Fruit fly (Drosophila melanogaster) whole organism, adult: ENCODE data around the gene grass.

Source experiments
- CG11617 ChIP-seq: fragments of 200-800 bp; sonication (Bioruptor generic); optimal IDR thresholded peaks from 2 replicates; lab custom pipeline; 2017; ENCODE audit warnings: mild to moderate bottlenecking, missing biosample characterization, missing genetic modification reagents, missing genetic modification characterization
- CG12768 ChIP-seq: fragments of 200-800 bp; sonication (Bioruptor generic); optimal IDR thresholded peaks from 2 replicates; lab custom pipeline; 2017; ENCODE audit warnings: missing biosample characterization, missing genetic modification characterization, mild to moderate bottlenecking, moderate library complexity, missing genetic modification reagents
- CG14711 ChIP-seq: fragments of 200-800 bp; sonication (Bioruptor generic); optimal IDR thresholded peaks from 2 replicates; lab custom pipeline; 2018; ENCODE audit warnings: missing biosample characterization, mild to moderate bottlenecking, missing genetic modification characterization, moderate library complexity
- CG1620 ChIP-seq: fragments of 200-800 bp; sonication (Bioruptor generic); optimal IDR thresholded peaks from 2 replicates; lab custom pipeline; 2016; ENCODE audit warnings: missing biosample characterization, missing genetic modification characterization
- CG33017 ChIP-seq: fragments of 200-800 bp; sonication (Bioruptor generic); optimal IDR thresholded peaks from 2 replicates; lab custom pipeline; 2018; ENCODE audit warnings: missing biosample characterization, mild to moderate bottlenecking, missing genetic modification characterization, moderate library complexity
- CG5204 ChIP-seq: fragments of 200-800 bp; sonication (Bioruptor generic); optimal IDR thresholded peaks from 2 replicates; lab custom pipeline; 2016; ENCODE audit warnings: missing biosample characterization, missing genetic modification characterization
- CG7045 ChIP-seq: fragments of 200-800 bp; sonication (Bioruptor generic); optimal IDR thresholded peaks from 2 replicates; lab custom pipeline; 2017; ENCODE audit warnings: missing biosample characterization, mild to moderate bottlenecking, missing genetic modification characterization
- CG7101 ChIP-seq: fragments of 200-800 bp; sonication (Bioruptor generic); optimal IDR thresholded peaks from 2 replicates; lab custom pipeline; 2018; ENCODE audit warnings: missing biosample characterization, mild to moderate bottlenecking, missing genetic modification characterization, moderate library complexity
- Clk ChIP-seq: fragments of 200-800 bp; sonication (Bioruptor generic); optimal IDR thresholded peaks from 2 replicates; lab custom pipeline; 2017; ENCODE audit warnings: missing biosample characterization, missing genetic modification characterization
- Crg-1 ChIP-seq: fragments of 200-800 bp; sonication (Bioruptor generic); optimal IDR thresholded peaks from 2 replicates; lab custom pipeline; 2016; ENCODE audit warnings: missing biosample characterization, missing genetic modification characterization
- Hr96 ChIP-seq: fragments of 200-800 bp; sonication (Bioruptor generic); optimal IDR thresholded peaks from 2 replicates; lab custom pipeline; 2016; ENCODE audit warnings: missing biosample characterization, missing genetic modification characterization
- Mnt ChIP-seq: fragments of 200-800 bp; sonication (Bioruptor generic); optimal IDR thresholded peaks from 2 replicates; lab custom pipeline; 2016; ENCODE audit warnings: missing biosample characterization, mild to moderate bottlenecking, missing genetic modification characterization
- bab1 ChIP-seq: fragments of 200-800 bp; sonication (Bioruptor generic); optimal IDR thresholded peaks from 3 replicates; lab custom pipeline; 2019; ENCODE audit warnings: missing biosample characterization, mild to moderate bottlenecking, missing genetic modification characterization, moderate library complexity
- cic ChIP-seq: fragments of 200-800 bp; sonication (Bioruptor generic); optimal IDR thresholded peaks from 2 replicates; lab custom pipeline; 2017; ENCODE audit warnings: missing biosample characterization, mild to moderate bottlenecking, missing genetic modification characterization, moderate library complexity
- cnc ChIP-seq, 2 experiments: fragments of >200 bp; optimal IDR thresholded peaks; 2 replicates each; lab custom pipeline; 2017
- kay ChIP-seq: fragments of 200-800 bp; sonication (Bioruptor generic); peaks from one replicate; lab custom pipeline; 2016; ENCODE audit warnings: missing biosample characterization, missing genetic modification characterization, borderline replicate concordance
- ovo ChIP-seq: fragments of 200-800 bp; sonication (Bioruptor generic); optimal IDR thresholded peaks from 2 replicates; lab custom pipeline; 2016; ENCODE audit warnings: missing biosample characterization, missing genetic modification characterization
- pad ChIP-seq: fragments of 200-800 bp; sonication (Bioruptor generic); optimal IDR thresholded peaks from 3 replicates; lab custom pipeline; 2017; ENCODE audit warnings: missing biosample characterization, missing genetic modification characterization, mild to moderate bottlenecking, moderate library complexity, missing genetic modification reagents
- tj ChIP-seq: fragments of 200-800 bp; sonication (Bioruptor generic); optimal IDR thresholded peaks from 3 replicates; lab custom pipeline; 2017; ENCODE audit warnings: missing biosample characterization, mild to moderate bottlenecking, missing genetic modification characterization, moderate library complexity
- toe ChIP-seq: fragments of 200-800 bp; sonication (Bioruptor generic); optimal IDR thresholded peaks from 2 replicates; lab custom pipeline; 2016; ENCODE audit warnings: missing biosample characterization, missing genetic modification characterization

Gene grass

DNA sequence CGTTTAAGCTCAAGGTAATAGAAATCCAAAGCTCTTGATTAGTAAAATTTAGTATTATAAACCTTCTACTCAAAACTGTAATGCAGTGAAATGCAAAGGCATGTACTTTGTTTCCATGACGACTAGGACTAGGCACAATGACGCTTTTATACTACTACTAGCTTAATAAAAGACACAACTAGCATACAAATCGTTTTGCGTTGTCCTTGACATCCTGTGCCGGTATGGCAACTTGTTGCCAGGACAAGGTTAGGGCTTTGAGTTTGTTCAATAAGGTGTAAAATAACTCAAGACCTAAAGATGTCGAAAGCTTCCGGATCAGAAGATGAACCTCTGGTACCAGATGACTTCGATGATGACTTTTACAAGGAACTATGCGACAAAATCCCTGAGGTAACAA, 39.4 kb upstream of the grass start, which contains the start of gene CG5882:
Gene CG5882, plus strand, starts transcription at position 301 of the 400 bp plus-strand sequence.
- TF ChIP-seq pad (GFP tag; lab: Kevin White, UChicago) (no peak), CG11617 (no peak), ovo (GFP tag; lab: Kevin White, UChicago) (no peak), CG33017 (no peak), Hr96 (no peak), CG12768 (no peak), toe (GFP tag; lab: Kevin White, UChicago) (no peak), cnc (optimal IDR thresholded peaks at IDR 0.05; lab: Kevin White, UChicago) (no peak), CG14711 (tag; lab: Kevin White, UChicago) (no peak), CG7101 (tag; lab: Kevin White, UChicago) (no peak), Crg-1 (GFP tag; lab: Kevin White, UChicago) (no peak), Mnt (GFP tag; lab: Kevin White, UChicago) (no peak), cic (GFP tag; lab: Kevin White, UChicago) (no peak), bab1 (no peak), kay (GFP tag; lab: Kevin White, UChicago) (no peak), tj (no peak), CG5204 (no peak)

DNA sequence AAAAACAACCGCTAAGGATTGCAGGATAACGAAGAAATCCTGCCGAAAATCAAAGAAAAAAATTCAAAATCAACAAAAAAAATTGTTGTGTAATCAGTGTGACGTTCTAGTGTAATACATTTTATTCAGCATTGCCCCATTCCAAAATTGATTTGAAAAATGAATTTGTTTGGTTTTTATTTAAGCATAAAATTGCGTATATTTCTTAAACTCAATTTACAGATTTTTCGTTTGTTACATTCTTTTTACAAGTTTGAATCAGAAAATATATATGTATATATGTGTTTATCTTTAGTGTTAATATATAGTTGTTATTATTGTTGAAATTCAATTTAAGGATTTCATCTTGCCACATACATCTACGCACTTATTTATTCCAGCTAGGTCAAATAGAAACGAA, 33.2 kb upstream of the grass start, which contains the start of gene CG6059:
Gene CG6059, minus strand, starts transcription at position 101 of the 400 bp plus-strand sequence.
- TF ChIP-seq ovo (GFP tag; lab: Kevin White, UChicago) = no peak
- no peak for TF ChIP-seq Mnt (GFP tag; lab: Kevin White, UChicago)
- TF ChIP-seq tj = no peak
- TF ChIP-seq CG7101 (tag; lab: Kevin White, UChicago) = no peak
- TF ChIP-seq CG12768 = no peak
- TF ChIP-seq CG11617 = no peak
- TF ChIP-seq CG7045 (GFP tag; lab: Kevin White, UChicago) = no peak
- no peak for TF ChIP-seq cnc (optimal IDR thresholded peaks at IDR 0.05; lab: Kevin White, UChicago)
- no peak for TF ChIP-seq bab1
- TF ChIP-seq Hr96 = no peak
- no peak for TF ChIP-seq Crg-1 (GFP tag; lab: Kevin White, UChicago)
- TF ChIP-seq pad (GFP tag; lab: Kevin White, UChicago) = no peak
- TF ChIP-seq cic (GFP tag; lab: Kevin White, UChicago) = no peak
- no peak for TF ChIP-seq CG1620 (GFP tag; lab: Kevin White, UChicago)
- TF ChIP-seq kay (GFP tag; lab: Kevin White, UChicago) = no peak
- TF ChIP-seq Clk = no peak
- no peak for TF ChIP-seq CG33017
- no peak for TF ChIP-seq CG5204

DNA sequence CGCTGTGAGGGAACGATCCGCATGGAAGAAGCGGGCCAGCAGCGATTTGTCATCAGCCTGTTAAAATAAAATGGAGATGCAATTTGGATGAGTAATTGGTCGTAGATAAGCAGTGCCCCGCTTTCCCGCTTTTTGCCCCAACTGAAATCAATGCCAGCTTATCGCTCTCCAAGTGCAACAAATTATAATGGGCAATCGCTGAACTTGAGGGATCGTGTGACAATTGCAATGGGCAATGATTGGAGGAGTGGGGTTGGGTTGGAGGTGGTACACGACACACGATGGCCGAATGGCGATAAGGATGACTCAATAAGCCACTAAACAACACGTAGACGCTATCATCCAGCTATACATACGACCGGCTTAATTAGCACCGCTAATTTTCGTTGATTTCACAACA, 29.0 kb upstream of the grass start:
- TF ChIP-seq kay (GFP tag; lab: Kevin White, UChicago) = no peak
- TF ChIP-seq Mnt (GFP tag; lab: Kevin White, UChicago) = peak; percentile 44
- TF ChIP-seq CG33017 = no peak
- no peak for TF ChIP-seq CG12768

DNA sequence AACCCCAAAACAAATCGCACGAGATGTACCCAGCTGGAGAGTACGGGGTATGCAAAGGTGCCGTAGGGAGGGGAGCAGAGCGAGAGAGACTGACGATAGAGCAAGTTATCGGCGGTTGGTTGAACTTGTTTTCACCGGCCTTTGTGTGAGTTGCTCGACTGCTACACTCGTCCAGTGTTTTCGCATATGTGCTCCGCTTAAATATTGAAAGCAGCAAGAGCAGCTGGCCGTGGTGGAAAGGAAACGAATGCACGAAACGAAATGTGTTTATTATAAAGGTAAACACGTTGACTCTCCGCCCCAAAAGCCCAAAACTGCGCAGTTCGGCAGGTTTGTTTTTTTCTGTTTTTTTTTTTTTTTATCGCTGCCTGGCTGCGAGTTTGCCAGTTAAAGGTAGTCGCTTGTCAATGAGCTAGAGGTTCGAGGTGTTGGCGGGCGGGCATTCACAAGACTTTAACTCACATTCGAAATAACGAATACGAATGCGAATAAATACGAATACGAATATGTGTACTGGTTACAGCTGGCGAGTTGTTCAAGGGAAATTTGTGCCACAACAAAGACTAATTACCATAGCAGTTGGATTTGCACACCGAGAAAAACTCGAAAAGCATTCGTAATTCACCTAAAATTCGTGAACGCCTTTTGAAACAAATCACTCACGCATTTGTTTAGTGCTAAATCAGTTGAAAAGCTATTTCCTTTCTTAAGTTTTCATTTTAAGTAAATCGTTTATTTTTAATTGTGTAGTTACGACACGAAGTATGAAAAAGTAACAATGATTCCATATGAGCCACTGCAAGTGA, 28.0 kb upstream of the grass start:
- TF ChIP-seq tj = peak; percentile 70
- peak; percentile 14 for TF ChIP-seq Crg-1 (GFP tag; lab: Kevin White, UChicago)
- TF ChIP-seq CG1620 (GFP tag; lab: Kevin White, UChicago) = no peak
- TF ChIP-seq toe (GFP tag; lab: Kevin White, UChicago) = no peak
- TF ChIP-seq pad (GFP tag; lab: Kevin White, UChicago) = no peak
- peak; percentile 3 for TF ChIP-seq CG11617
- TF ChIP-seq cnc (optimal IDR thresholded peaks at IDR 0.05; lab: Kevin White, UChicago) = no peak
- TF ChIP-seq Hr96 = peak; percentile 13
- peak; percentile 65 for TF ChIP-seq Mnt (GFP tag; lab: Kevin White, UChicago)
- TF ChIP-seq Clk = no peak
- no peak for TF ChIP-seq ovo (GFP tag; lab: Kevin White, UChicago)
- TF ChIP-seq cic (GFP tag; lab: Kevin White, UChicago) = peak; percentile 47
- peak; percentile 7 for TF ChIP-seq CG7101 (tag; lab: Kevin White, UChicago)
- peak; percentile 8 for TF ChIP-seq CG33017
- no peak for TF ChIP-seq CG5204
- TF ChIP-seq CG7045 (GFP tag; lab: Kevin White, UChicago) = peak; percentile 19
- TF ChIP-seq CG14711 (tag; lab: Kevin White, UChicago) = peak; percentile 36
- TF ChIP-seq CG12768 = peak; percentile 22
- no peak for TF ChIP-seq kay (GFP tag; lab: Kevin White, UChicago)
- TF ChIP-seq bab1 = peak; percentile 37

DNA sequence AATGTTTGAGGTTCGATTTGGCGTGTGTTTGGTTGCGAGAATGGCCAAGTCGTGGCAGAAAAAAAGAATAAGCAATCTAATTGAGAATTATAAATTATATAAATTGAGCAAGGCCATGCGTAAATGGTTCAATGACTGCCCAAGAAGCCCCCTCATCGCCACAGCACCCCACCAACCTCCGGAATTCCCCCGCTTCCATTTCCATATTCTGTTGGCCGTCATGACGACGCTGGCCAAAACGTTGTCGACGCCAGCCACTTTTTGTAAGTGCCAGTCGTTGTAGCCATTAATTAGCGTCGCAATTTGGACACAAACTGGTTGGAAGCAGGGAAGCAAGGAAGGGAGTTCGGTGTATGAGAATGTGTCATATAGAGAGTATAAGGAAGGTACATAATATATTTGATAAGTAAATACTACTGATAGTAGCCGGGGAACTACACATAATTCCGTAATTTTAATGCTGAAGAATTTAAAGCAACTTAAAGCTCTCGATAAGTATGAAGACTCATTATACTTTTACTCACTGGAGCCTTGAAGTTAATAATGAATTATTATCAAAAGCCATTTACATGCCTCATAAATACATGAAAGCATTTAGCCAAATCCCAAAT, 27.1 kb upstream of the grass start:
- TF ChIP-seq cnc (optimal IDR thresholded peaks at IDR 0.05; lab: Kevin White, UChicago) (no peak), tj (peak; percentile 62), Clk (no peak), CG11617 (no peak), CG1620 (GFP tag; lab: Kevin White, UChicago) (no peak), kay (GFP tag; lab: Kevin White, UChicago) (peak; percentile 47)

DNA sequence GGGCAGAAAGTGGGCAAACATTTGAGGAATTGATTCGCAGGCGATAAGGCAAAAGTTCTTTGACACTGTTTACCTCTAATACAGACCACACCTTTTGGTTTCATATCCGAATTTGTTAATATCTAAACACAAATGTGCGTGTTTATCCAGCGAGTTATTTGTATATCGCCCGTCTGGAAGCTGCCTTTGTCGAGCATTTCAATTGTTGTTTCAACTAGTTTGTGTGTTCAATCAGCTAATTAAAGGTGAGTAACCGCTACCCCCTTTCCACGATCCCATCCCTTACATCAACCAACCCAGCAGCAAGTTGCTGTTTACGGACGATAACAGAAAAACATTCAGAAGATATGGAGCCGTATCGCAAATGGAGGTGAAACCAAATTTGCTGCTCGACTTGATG, 26.3 kb upstream of the grass start:
- no peak for TF ChIP-seq Clk
- TF ChIP-seq tj = no peak
- no peak for TF ChIP-seq pad (GFP tag; lab: Kevin White, UChicago)
- TF ChIP-seq CG7045 (GFP tag; lab: Kevin White, UChicago) = peak; percentile 29
- no peak for TF ChIP-seq cnc (optimal IDR thresholded peaks at IDR 0.05; lab: Kevin White, UChicago)
- TF ChIP-seq Hr96 = no peak
- peak; percentile 44 for TF ChIP-seq ovo (GFP tag; lab: Kevin White, UChicago)
- TF ChIP-seq Crg-1 (GFP tag; lab: Kevin White, UChicago) = peak; percentile 63
- peak; percentile 40 for TF ChIP-seq CG1620 (GFP tag; lab: Kevin White, UChicago)
- TF ChIP-seq CG11617 = peak; percentile 12
- TF ChIP-seq toe (GFP tag; lab: Kevin White, UChicago) = no peak
- peak; percentile 39 for TF ChIP-seq CG12768
- peak; percentile 46 for TF ChIP-seq CG7101 (tag; lab: Kevin White, UChicago)
- peak; percentile 11 for TF ChIP-seq CG14711 (tag; lab: Kevin White, UChicago)
- TF ChIP-seq CG33017 = peak; percentile 6
- TF ChIP-seq cic (GFP tag; lab: Kevin White, UChicago) = peak; percentile 20
- TF ChIP-seq kay (GFP tag; lab: Kevin White, UChicago) = peak; percentile 56
